Fruit fly (Drosophila melanogaster) whole organism, embryonic: ENCODE data around the gene rempA.

Experiments used
- CG10147 ChIP-seq: fragments of 200-800 bp; sonication (Bioruptor generic); optimal IDR thresholded peaks from 2 replicates; lab custom pipeline; 2019; ENCODE audit warnings: missing biosample characterization, mild to moderate bottlenecking, missing genetic modification characterization, moderate library complexity
- CG10209 ChIP-seq: fragments of 200-800 bp; sonication (Bioruptor generic); optimal IDR thresholded peaks from 3 replicates; lab custom pipeline; 2017; ENCODE audit warnings: missing biosample characterization, mild to moderate bottlenecking, missing genetic modification characterization, missing genetic modification reagents
- CG1024 ChIP-seq: fragments of 200-800 bp; sonication (Bioruptor generic); IDR thresholded peaks from 2 replicates; pipeline ENCODE4 v1.3.6; 2022; ENCODE audit warnings: missing biosample characterization, missing genetic modification characterization
- CG10462 ChIP-seq: fragments of 200-800 bp; sonication (Bioruptor generic); optimal IDR thresholded peaks from 2 replicates; lab custom pipeline; 2016; ENCODE audit warnings: missing biosample characterization, missing genetic modification characterization
- CG10543 ChIP-seq: fragments of 200-800 bp; sonication (Bioruptor generic); optimal IDR thresholded peaks from 3 replicates; lab custom pipeline; 2017; ENCODE audit warnings: missing biosample characterization, mild to moderate bottlenecking, missing genetic modification characterization, moderate library complexity
- CG10959 ChIP-seq: fragments of 200-800 bp; sonication (Bioruptor generic); IDR thresholded peaks from 2 replicates; pipeline ENCODE4 v1.3.6; 2022; ENCODE audit warnings: missing biosample characterization, missing genetic modification characterization
- CG10979 ChIP-seq: fragments of 200-800 bp; sonication (Bioruptor generic); optimal IDR thresholded peaks from 2 replicates; lab custom pipeline; 2018; ENCODE audit warnings: missing biosample characterization, mild to moderate bottlenecking, missing genetic modification characterization, moderate library complexity
- CG11456 ChIP-seq: fragments of 200-800 bp; sonication (Bioruptor generic); IDR thresholded peaks from 3 replicates; pipeline ENCODE4 v1.3.6; 2022; ENCODE audit warnings: missing biosample characterization, missing genetic modification characterization
- CG11723 ChIP-seq: fragments of 200-800 bp; sonication (Bioruptor generic); optimal IDR thresholded peaks from 2 replicates; lab custom pipeline; 2017; ENCODE audit warnings: missing biosample characterization, mild to moderate bottlenecking, missing genetic modification characterization
- CG1233 ChIP-seq: fragments of 200-800 bp; sonication (Bioruptor generic); optimal IDR thresholded peaks from 4 replicates; lab custom pipeline; 2018; ENCODE audit warnings: missing biosample characterization, mild to moderate bottlenecking, missing genetic modification characterization
- CG13894 ChIP-seq: fragments of 200-800 bp; sonication (Bioruptor generic); optimal IDR thresholded peaks from 3 replicates; lab custom pipeline; 2018; ENCODE audit warnings: missing biosample characterization, mild to moderate bottlenecking, missing genetic modification characterization, moderate library complexity
- CG15269 ChIP-seq: fragments of 200-800 bp; sonication (Bioruptor generic); optimal IDR thresholded peaks from 2 replicates; lab custom pipeline; 2018; ENCODE audit warnings: missing biosample characterization, mild to moderate bottlenecking, missing genetic modification characterization, moderate library complexity
- CG15696 ChIP-seq: fragments of 200-800 bp; sonication (Bioruptor generic); optimal IDR thresholded peaks from 2 replicates; lab custom pipeline; 2019; ENCODE audit warnings: missing biosample characterization, mild to moderate bottlenecking, missing genetic modification characterization, moderate library complexity
- CG1647 ChIP-seq: fragments of 200-800 bp; sonication (Bioruptor generic); optimal IDR thresholded peaks from 3 replicates; lab custom pipeline; 2016; ENCODE audit warnings: missing biosample characterization, missing genetic modification characterization
- CG17328 ChIP-seq: fragments of 200-800 bp; sonication (Bioruptor generic); IDR thresholded peaks from 2 replicates; pipeline ENCODE4 v1.3.6; 2022; ENCODE audit warnings: missing biosample characterization, missing genetic modification characterization
- CG2116 ChIP-seq: fragments of 200-800 bp; sonication (Bioruptor generic); optimal IDR thresholded peaks from 3 replicates; lab custom pipeline; 2018; ENCODE audit warnings: missing biosample characterization, mild to moderate bottlenecking, missing genetic modification characterization
- CG30403 ChIP-seq: fragments of 200-800 bp; sonication (Bioruptor generic); optimal IDR thresholded peaks from 3 replicates; lab custom pipeline; 2016; ENCODE audit warnings: missing biosample characterization, missing genetic modification characterization
- CG32532 ChIP-seq: fragments of 200-800 bp; sonication (Bioruptor generic); IDR thresholded peaks from 2 replicates; pipeline ENCODE4 v1.3.6; 2022; ENCODE audit warnings: missing biosample characterization, missing genetic modification characterization
- CG34422 ChIP-seq: fragments of 200-800 bp; sonication (Bioruptor generic); IDR thresholded peaks from 3 replicates; pipeline ENCODE4 v1.3.6; 2022; ENCODE audit warnings: missing biosample characterization, missing genetic modification characterization
- CG43689 ChIP-seq: fragments of 200-800 bp; sonication (Bioruptor generic); IDR thresholded peaks from 2 replicates; pipeline ENCODE4 v1.3.6; 2022; ENCODE audit warnings: missing biosample characterization, missing genetic modification characterization
- CG7839 ChIP-seq: fragments of 200-800 bp; sonication (Bioruptor generic); optimal IDR thresholded peaks from 3 replicates; lab custom pipeline; 2018; ENCODE audit warnings: missing biosample characterization, mild to moderate bottlenecking, missing genetic modification characterization, moderate library complexity
- D19B ChIP-seq: fragments of 200-800 bp; sonication (Bioruptor generic); optimal IDR thresholded peaks from 2 replicates; lab custom pipeline; 2017; ENCODE audit warnings: missing biosample characterization, mild to moderate bottlenecking, missing genetic modification characterization
- Dad ChIP-seq: fragments of 200-800 bp; sonication (Bioruptor generic); optimal IDR thresholded peaks from 3 replicates; lab custom pipeline; 2016; ENCODE audit warnings: missing biosample characterization, missing genetic modification characterization
- HLH4C ChIP-seq: fragments of 200-800 bp; sonication (Bioruptor generic); IDR thresholded peaks from 3 replicates; pipeline ENCODE4 v1.3.6; 2022; ENCODE audit warnings: missing biosample characterization, missing genetic modification characterization; ENCODE audit not compliant: partially characterized antibody
- HLH54F ChIP-seq: fragments of 200-800 bp; sonication (Bioruptor generic); optimal IDR thresholded peaks from 3 replicates; lab custom pipeline; 2016; ENCODE audit warnings: missing biosample characterization, missing genetic modification characterization
- Oli ChIP-seq: fragments of 200-800 bp; sonication (Bioruptor generic); optimal IDR thresholded peaks from 2 replicates; lab custom pipeline; 2018; ENCODE audit warnings: missing biosample characterization, mild to moderate bottlenecking, missing genetic modification characterization, moderate library complexity
- Ravus ChIP-seq: fragments of 200-800 bp; sonication (Bioruptor generic); IDR thresholded peaks from 2 replicates; pipeline ENCODE4 v1.3.6; 2022; ENCODE audit warnings: missing biosample characterization, missing genetic modification characterization
- Scr ChIP-seq: fragments of 200-800 bp; sonication (Bioruptor generic); IDR thresholded peaks from 2 replicates; pipeline ENCODE4 v1.3.6; 2022; ENCODE audit warnings: missing biosample characterization, missing genetic modification characterization; ENCODE audit not compliant: partially characterized antibody
- Sox100B ChIP-seq: fragments of 200-800 bp; sonication (Bioruptor generic); optimal IDR thresholded peaks from 3 replicates; lab custom pipeline; 2018; ENCODE audit warnings: missing biosample characterization, mild to moderate bottlenecking, missing genetic modification characterization
- chm ChIP-seq: fragments of 200-800 bp; sonication (Bioruptor generic); IDR thresholded peaks from 2 replicates; pipeline ENCODE4 v1.3.6; 2022; ENCODE audit warnings: missing biosample characterization, missing genetic modification characterization
- crc ChIP-seq: fragments of 200-800 bp; sonication (Bioruptor generic); optimal IDR thresholded peaks from 2 replicates; lab custom pipeline; 2016; ENCODE audit warnings: missing biosample characterization, missing genetic modification characterization
- cwo ChIP-seq: fragments of 200-800 bp; sonication (Bioruptor generic); optimal IDR thresholded peaks from 3 replicates; lab custom pipeline; 2017; ENCODE audit warnings: missing biosample characterization, missing genetic modification characterization, mild to moderate bottlenecking, moderate library complexity, missing genetic modification reagents
- ems ChIP-seq: fragments of 200-800 bp; sonication (Bioruptor generic); optimal IDR thresholded peaks from 3 replicates; lab custom pipeline; 2016; ENCODE audit warnings: missing biosample characterization, missing genetic modification characterization
- fd3F ChIP-seq: fragments of 200-800 bp; sonication (Bioruptor generic); optimal IDR thresholded peaks from 2 replicates; lab custom pipeline; 2018; ENCODE audit warnings: missing biosample characterization, mild to moderate bottlenecking, missing genetic modification characterization, moderate library complexity
- gt ChIP-seq: fragments of 200-800 bp; sonication (Bioruptor generic); IDR thresholded peaks from 2 replicates; pipeline ENCODE4 v1.3.6; 2022; ENCODE audit warnings: missing biosample characterization, missing genetic modification characterization
- hth ChIP-seq: fragments of >200 bp; optimal IDR thresholded peaks from 2 replicates; lab custom pipeline; 2017; ENCODE audit warnings: inconsistent platforms
- kah ChIP-seq: fragments of 200-800 bp; sonication (Bioruptor generic); optimal IDR thresholded peaks from 2 replicates; lab custom pipeline; 2018; ENCODE audit warnings: missing biosample characterization, mild to moderate bottlenecking, missing genetic modification characterization
- ken ChIP-seq: fragments of 200-800 bp; sonication (Bioruptor generic); IDR thresholded peaks from 3 replicates; pipeline ENCODE4 v1.3.6; 2022; ENCODE audit warnings: missing biosample characterization, missing genetic modification characterization
- mam ChIP-seq: fragments of 200-800 bp; sonication (Bioruptor generic); optimal IDR thresholded peaks from 3 replicates; lab custom pipeline; 2016; ENCODE audit warnings: missing biosample characterization, missing genetic modification characterization
- mld ChIP-seq: fragments of 200-800 bp; sonication (Bioruptor generic); IDR thresholded peaks from 3 replicates; pipeline ENCODE4 v1.3.6; 2022; ENCODE audit warnings: missing biosample characterization, missing genetic modification characterization; ENCODE audit not compliant: partially characterized antibody
- phol ChIP-seq: fragments of 200-800 bp; sonication (Bioruptor generic); optimal IDR thresholded peaks from 3 replicates; lab custom pipeline; 2018; ENCODE audit warnings: missing biosample characterization, mild to moderate bottlenecking, missing genetic modification characterization, moderate library complexity
- prd ChIP-seq, 3 experiments: fragments of >200 bp in 2 of 3; fragments of 200-800 bp in 1 of 3; sonication (Bioruptor generic) in 1 of 3; optimal IDR thresholded peaks in 2 of 3; IDR thresholded peaks in 1 of 3; 2 replicates in 2 of 3; 3 replicates in 1 of 3; pipeline versions ENCODE4 v1.3.6 to Lab custom; 2017 to 2022; ENCODE audit warnings: missing biosample characterization in 1 of 3, missing genetic modification characterization in 1 of 3
- psq ChIP-seq: fragments of 200-800 bp; sonication (Bioruptor generic); optimal IDR thresholded peaks from 2 replicates; lab custom pipeline; 2017; ENCODE audit warnings: missing biosample characterization, missing genetic modification characterization
- row ChIP-seq: fragments of 200-800 bp; sonication (Bioruptor generic); IDR thresholded peaks from 3 replicates; pipeline ENCODE4 v1.3.6; 2022; ENCODE audit warnings: missing biosample characterization, missing genetic modification characterization
- run ChIP-seq: fragments of 200-800 bp; sonication (Bioruptor generic); optimal IDR thresholded peaks from 3 replicates; lab custom pipeline; 2018; ENCODE audit warnings: missing biosample characterization, mild to moderate bottlenecking, missing genetic modification characterization
- seq ChIP-seq: fragments of 200-800 bp; sonication (Bioruptor generic); IDR thresholded peaks from 2 replicates; pipeline ENCODE4 v1.3.6; 2022; ENCODE audit warnings: missing biosample characterization, missing genetic modification characterization
- slou ChIP-seq: fragments of 200-800 bp; sonication (Bioruptor generic); optimal IDR thresholded peaks from 3 replicates; lab custom pipeline; 2016; ENCODE audit warnings: missing biosample characterization, missing genetic modification characterization
- unpg ChIP-seq: fragments of 200-800 bp; sonication (Bioruptor generic); optimal IDR thresholded peaks from 3 replicates; lab custom pipeline; 2018; ENCODE audit warnings: missing biosample characterization, mild to moderate bottlenecking, missing genetic modification characterization, moderate library complexity
- vfl ChIP-seq: fragments of 200-800 bp; sonication (Bioruptor generic); optimal IDR thresholded peaks from 2 replicates; lab custom pipeline; 2016; ENCODE audit warnings: missing biosample characterization, missing genetic modification characterization
- yki ChIP-seq: fragments of >200 bp; optimal IDR thresholded peaks from 3 replicates; lab custom pipeline; 2018

rempA gene

DNA sequence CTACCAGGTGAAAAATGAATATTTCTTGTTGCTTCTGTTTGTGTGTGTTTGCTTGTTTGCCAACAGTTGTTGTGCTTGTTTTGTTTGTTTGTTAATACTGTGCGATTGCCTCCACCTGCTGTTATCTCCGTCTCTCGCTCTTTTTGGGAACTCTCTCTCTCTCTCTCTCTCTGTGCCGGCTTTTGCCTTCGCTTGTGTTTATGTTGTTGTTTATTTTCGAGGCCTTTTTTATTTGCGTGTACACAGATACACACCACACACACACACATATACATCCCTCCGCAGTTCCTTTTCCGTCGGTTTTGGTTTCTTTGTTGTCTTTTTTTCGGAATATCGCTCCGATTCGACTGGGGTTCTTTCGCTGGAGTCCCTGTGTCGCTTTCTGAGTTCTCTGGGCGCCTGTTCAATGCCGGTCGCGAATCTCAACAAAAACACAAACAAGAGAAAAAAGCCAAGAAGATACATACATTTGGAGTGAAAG lies 49.5 kb downstream of the rempA start (continued):
- TF ChIP-seq Scr (GFP tag; lab: Robert Waterston, UW): no peak
- peak; percentile 7 for TF ChIP-seq Oli (tag; lab: Kevin White, UChicago)
- no peak for TF ChIP-seq prd (optimal IDR thresholded peaks at IDR 0.05; lab: Kevin White, UChicago)
- peak; percentile 54; the same call in 2 of the 3 replicates for TF ChIP-seq prd (GFP tag; IDR thresholded peaks at IDR 0.05; lab: Robert Waterston, UW)
- peak; percentile 40 for TF ChIP-seq CG7839 (tag; lab: Kevin White, UChicago)
- TF ChIP-seq CG11456 (GFP tag; lab: Robert Waterston, UW): 0 out of 3 replicates have a peak, but pooled peaks have one; percentile 60
- TF ChIP-seq gt (GFP tag; lab: Robert Waterston, UW): no peak
- TF ChIP-seq CG10959 (GFP tag; lab: Robert Waterston, UW): peak; percentile 21; the same call in 1 of the 2 replicates
- TF ChIP-seq CG43689 (GFP tag; lab: Robert Waterston, UW): no peak
- peak; percentile 2 for TF ChIP-seq ems (GFP tag; lab: Kevin White, UChicago)
- peak; percentile 79 for TF ChIP-seq CG10543 (GFP tag; lab: Kevin White, UChicago)
- no peak for TF ChIP-seq Dad (GFP tag; lab: Kevin White, UChicago)
- TF ChIP-seq CG32532: no peak
- TF ChIP-seq unpg: peak; percentile 61
- peak; percentile 68 for TF ChIP-seq kah (GFP tag; lab: Kevin White, UChicago)
- no peak for TF ChIP-seq Ravus (GFP tag; lab: Robert Waterston, UW)
- TF ChIP-seq D19B: no peak
- no peak for TF ChIP-seq fd3F
- TF ChIP-seq mam (GFP tag; lab: Kevin White, UChicago): no peak
- peak; percentile 72 for TF ChIP-seq run (tag; lab: Kevin White, UChicago)
- peak; percentile 16 for TF ChIP-seq phol (tag; lab: Kevin White, UChicago)
- peak; percentile 29 for TF ChIP-seq CG10462 (GFP tag; lab: Kevin White, UChicago)
- no peak for TF ChIP-seq CG1024 (GFP tag; lab: Robert Waterston, UW)
- TF ChIP-seq hth (lab: Kevin White, UChicago): no peak
- TF ChIP-seq CG11723 (GFP tag; lab: Kevin White, UChicago): peak; percentile 65
- peak; percentile 57 for TF ChIP-seq CG2116 (GFP tag; lab: Kevin White, UChicago)
- TF ChIP-seq row (GFP tag; lab: Robert Waterston, UW): peak; percentile 7; the same call in 1 of the 3 replicates
- peak; percentile 71 for TF ChIP-seq psq (GFP tag; lab: Kevin White, UChicago)
- peak; percentile 40 for TF ChIP-seq crc (GFP tag; lab: Kevin White, UChicago)
- TF ChIP-seq CG15696: peak; percentile 94
- TF ChIP-seq CG1647 (GFP tag; lab: Kevin White, UChicago): peak; percentile 30
- no peak for TF ChIP-seq yki
- peak; percentile 81; the same call in 1 of the 2 replicates for TF ChIP-seq chm (GFP tag; lab: Robert Waterston, UW)
- TF ChIP-seq vfl: no peak
- peak; percentile 17; the same call in 1 of the 2 replicates for TF ChIP-seq seq (GFP tag; lab: Robert Waterston, UW)
- peak; percentile 85 for TF ChIP-seq CG10209 (GFP tag; lab: Kevin White, UChicago)
- TF ChIP-seq ken (GFP tag; lab: Robert Waterston, UW): no peak
- peak; percentile 65 for TF ChIP-seq Sox100B (GFP tag; lab: Kevin White, UChicago)
- TF ChIP-seq CG17328 (GFP tag; lab: Robert Waterston, UW): peak; percentile 57; the same call in 1 of the 2 replicates
- peak; percentile 47 for TF ChIP-seq CG10147 (GFP tag; lab: Kevin White, UChicago)
- TF ChIP-seq cwo (GFP tag; lab: Kevin White, UChicago): no peak
- peak; percentile 68 for TF ChIP-seq CG10979 (tag; lab: Kevin White, UChicago)
- peak; percentile 26 for TF ChIP-seq CG15269 (tag; lab: Kevin White, UChicago)
- peak; percentile 76 for TF ChIP-seq CG1233 (GFP tag; lab: Kevin White, UChicago)
- TF ChIP-seq HLH4C (GFP tag; lab: Robert Waterston, UW): no peak
- TF ChIP-seq HLH54F (GFP tag; lab: Kevin White, UChicago): peak; percentile 48
- peak; percentile 62 for TF ChIP-seq CG13894 (tag; lab: Kevin White, UChicago)
- TF ChIP-seq CG30403 (GFP tag; lab: Kevin White, UChicago): no peak
- peak; percentile 81; the same call in 1 of the 3 replicates for TF ChIP-seq CG34422 (GFP tag; lab: Robert Waterston, UW)
- no peak for TF ChIP-seq mld
- TF ChIP-seq slou (GFP tag; lab: Kevin White, UChicago): peak; percentile 23
